Fruit fly (Drosophila melanogaster) whole organism, embryonic: Measurements from ENCODE around the gene shv.

Source experiments
- B-H1 ChIP-seq: fragments of 200-800 bp; sonication (Bioruptor generic); IDR thresholded peaks from 3 replicates; pipeline ENCODE4 v1.3.6; 2022; ENCODE audit warnings: missing biosample characterization, missing genetic modification characterization
- B-H2 ChIP-seq: fragments of 200-800 bp; sonication (Bioruptor generic); optimal IDR thresholded peaks from 2 replicates; lab custom pipeline; 2018; ENCODE audit warnings: missing biosample characterization, mild to moderate bottlenecking, missing genetic modification characterization
- CG10979 ChIP-seq: fragments of 200-800 bp; sonication (Bioruptor generic); optimal IDR thresholded peaks from 2 replicates; lab custom pipeline; 2018; ENCODE audit warnings: missing biosample characterization, mild to moderate bottlenecking, missing genetic modification characterization, moderate library complexity
- CG11695 ChIP-seq: fragments of 200-800 bp; sonication (Bioruptor generic); IDR thresholded peaks from 3 replicates; pipeline ENCODE4 v1.3.6; 2022; ENCODE audit warnings: missing biosample characterization, missing genetic modification characterization
- CG11696 ChIP-seq: fragments of 200-800 bp; sonication (Bioruptor generic); IDR thresholded peaks from 2 replicates; pipeline ENCODE4 v1.3.6; 2022; ENCODE audit warnings: missing biosample characterization, missing genetic modification characterization
- CG12071 ChIP-seq: fragments of 200-800 bp; sonication (Bioruptor generic); optimal IDR thresholded peaks from 3 replicates; lab custom pipeline; 2018; ENCODE audit warnings: missing biosample characterization, mild to moderate bottlenecking, missing genetic modification characterization
- CG12942 ChIP-seq: fragments of 200-800 bp; sonication (Bioruptor generic); optimal IDR thresholded peaks from 3 replicates; lab custom pipeline; 2016; ENCODE audit warnings: missing biosample characterization, missing genetic modification characterization
- CG13775 ChIP-seq: fragments of 200-800 bp; sonication (Bioruptor generic); optimal IDR thresholded peaks from 3 replicates; lab custom pipeline; 2017; ENCODE audit warnings: missing biosample characterization, mild to moderate bottlenecking, missing genetic modification characterization
- CG14965 ChIP-seq: fragments of 200-800 bp; sonication (Bioruptor generic); optimal IDR thresholded peaks from 2 replicates; lab custom pipeline; 2016; ENCODE audit warnings: missing biosample characterization, missing genetic modification characterization, borderline replicate concordance
- CG15011 ChIP-seq: fragments of 200-800 bp; sonication (Bioruptor generic); optimal IDR thresholded peaks from 3 replicates; lab custom pipeline; 2018; ENCODE audit warnings: missing biosample characterization, mild to moderate bottlenecking, missing genetic modification characterization
- CG16863 ChIP-seq: fragments of 200-800 bp; sonication (Bioruptor generic); optimal IDR thresholded peaks from 3 replicates; lab custom pipeline; 2016; ENCODE audit warnings: missing biosample characterization, missing genetic modification characterization
- CG17186 ChIP-seq: fragments of 200-800 bp; sonication (Bioruptor generic); optimal IDR thresholded peaks from 3 replicates; lab custom pipeline; 2017; ENCODE audit warnings: missing biosample characterization, missing genetic modification reagents, missing genetic modification characterization
- CG17912 ChIP-seq: fragments of 200-800 bp; sonication (Bioruptor generic); optimal IDR thresholded peaks from 2 replicates; lab custom pipeline; 2018; ENCODE audit warnings: missing biosample characterization, mild to moderate bottlenecking, missing genetic modification characterization
- CG1792 ChIP-seq: fragments of 200-800 bp; sonication (Bioruptor generic); optimal IDR thresholded peaks from 2 replicates; lab custom pipeline; 2016; ENCODE audit warnings: missing biosample characterization, missing genetic modification characterization
- CG2199 ChIP-seq: fragments of 200-800 bp; sonication (Bioruptor generic); IDR thresholded peaks from 3 replicates; pipeline ENCODE4 v1.3.6; 2022; ENCODE audit warnings: missing biosample characterization, missing genetic modification characterization
- CG32532 ChIP-seq: fragments of 200-800 bp; sonication (Bioruptor generic); IDR thresholded peaks from 2 replicates; pipeline ENCODE4 v1.3.6; 2022; ENCODE audit warnings: missing biosample characterization, missing genetic modification characterization
- CG32767 ChIP-seq: fragments of 200-800 bp; sonication (Bioruptor generic); IDR thresholded peaks from 2 replicates; pipeline ENCODE4 v1.3.6; 2022; ENCODE audit warnings: missing biosample characterization, missing genetic modification characterization
- CG3281 ChIP-seq: fragments of 200-800 bp; sonication (Bioruptor generic); optimal IDR thresholded peaks from 3 replicates; lab custom pipeline; 2017; ENCODE audit warnings: missing biosample characterization, mild to moderate bottlenecking, missing genetic modification characterization
- CG4707 ChIP-seq: fragments of 200-800 bp; sonication (Bioruptor generic); optimal IDR thresholded peaks from 2 replicates; lab custom pipeline; 2018; ENCODE audit warnings: missing biosample characterization, mild to moderate bottlenecking, missing genetic modification characterization, moderate library complexity
- CG4730 ChIP-seq: fragments of 200-800 bp; sonication (Bioruptor generic); IDR thresholded peaks from 2 replicates; pipeline ENCODE4 v1.3.6; 2022; ENCODE audit warnings: missing biosample characterization, missing genetic modification characterization
- CG7786 ChIP-seq: fragments of 200-800 bp; sonication (Bioruptor generic); optimal IDR thresholded peaks from 2 replicates; lab custom pipeline; 2016; ENCODE audit warnings: missing biosample characterization, missing genetic modification characterization
- CG9437 ChIP-seq: fragments of 200-800 bp; sonication (Bioruptor generic); optimal IDR thresholded peaks from 2 replicates; lab custom pipeline; 2018; ENCODE audit warnings: missing biosample characterization, mild to moderate bottlenecking, missing genetic modification characterization
- CG9609 ChIP-seq: fragments of 200-800 bp; sonication (Bioruptor generic); optimal IDR thresholded peaks from 3 replicates; lab custom pipeline; 2016; ENCODE audit warnings: missing biosample characterization, missing genetic modification characterization
- CG9817 ChIP-seq: fragments of 200-800 bp; sonication (Bioruptor generic); optimal IDR thresholded peaks from 2 replicates; lab custom pipeline; 2018; ENCODE audit warnings: missing biosample characterization, mild to moderate bottlenecking, missing genetic modification characterization, moderate library complexity
- CG9876 ChIP-seq: fragments of 200-800 bp; sonication (Bioruptor generic); optimal IDR thresholded peaks from 2 replicates; lab custom pipeline; 2016; ENCODE audit warnings: missing biosample characterization, missing genetic modification characterization
- D ChIP-seq, 2 experiments: fragments of 200-800 bp in 1 of 2; fragments of >200 bp in 1 of 2; sonication (Bioruptor generic) in 1 of 2; optimal IDR thresholded peaks; 2 replicates in 1 of 2; 3 replicates in 1 of 2; lab custom pipeline; 2017; ENCODE audit warnings: mild to moderate bottlenecking in 1 of 2, missing biosample characterization in 1 of 2, missing genetic modification characterization in 1 of 2, missing genetic modification reagents in 1 of 2
- Dref ChIP-seq: fragments of 200-800 bp; sonication (Bioruptor generic); IDR thresholded peaks from 2 replicates; pipeline ENCODE4 v1.3.6; 2022; ENCODE audit warnings: missing biosample characterization, missing genetic modification characterization
- HLH4C ChIP-seq: fragments of 200-800 bp; sonication (Bioruptor generic); IDR thresholded peaks from 3 replicates; pipeline ENCODE4 v1.3.6; 2022; ENCODE audit warnings: missing biosample characterization, missing genetic modification characterization; ENCODE audit not compliant: partially characterized antibody
- Hmx ChIP-seq: fragments of 200-800 bp; sonication (Bioruptor generic); optimal IDR thresholded peaks from 2 replicates; lab custom pipeline; 2016; ENCODE audit warnings: missing biosample characterization, missing genetic modification characterization
- Mes4 ChIP-seq: fragments of 200-800 bp; sonication (Bioruptor generic); optimal IDR thresholded peaks from 2 replicates; lab custom pipeline; 2016; ENCODE audit warnings: missing biosample characterization, missing genetic modification characterization
- NC2α ChIP-seq: fragments of 200-800 bp; sonication (Bioruptor generic); optimal IDR thresholded peaks from 2 replicates; lab custom pipeline; 2016; ENCODE audit warnings: missing biosample characterization, missing genetic modification characterization
- Side ChIP-seq: fragments of 200-800 bp; sonication (Bioruptor generic); optimal IDR thresholded peaks from 2 replicates; lab custom pipeline; 2016; ENCODE audit warnings: missing biosample characterization, missing genetic modification characterization
- Sox100B ChIP-seq: fragments of 200-800 bp; sonication (Bioruptor generic); optimal IDR thresholded peaks from 3 replicates; lab custom pipeline; 2018; ENCODE audit warnings: missing biosample characterization, mild to moderate bottlenecking, missing genetic modification characterization
- Trl ChIP-seq, 3 experiments: fragments of >200 bp in 2 of 3; fragments of 200-800 bp in 1 of 3; sonication (Bioruptor generic) in 1 of 3; optimal IDR thresholded peaks; 2 replicates in 1 of 3; 3 replicates in 2 of 3; lab custom pipeline; 2016 to 2017; ENCODE audit warnings: missing biosample characterization in 1 of 3, missing genetic modification characterization in 1 of 3
- Xbp1 ChIP-seq: fragments of 200-800 bp; sonication (Bioruptor generic); optimal IDR thresholded peaks from 3 replicates; lab custom pipeline; 2016; ENCODE audit warnings: missing biosample characterization, mild to moderate bottlenecking, missing genetic modification characterization
- dan ChIP-seq: fragments of 200-800 bp; sonication (Bioruptor generic); IDR thresholded peaks from 2 replicates; pipeline ENCODE4 v1.3.6; 2022; ENCODE audit warnings: missing biosample characterization, missing genetic modification characterization
- dimm ChIP-seq: fragments of 200-800 bp; sonication (Bioruptor generic); IDR thresholded peaks from 2 replicates; pipeline ENCODE4 v1.3.6; 2022; ENCODE audit warnings: missing biosample characterization, missing genetic modification characterization
- disco-r ChIP-seq: fragments of 200-800 bp; sonication (Bioruptor generic); optimal IDR thresholded peaks from 2 replicates; lab custom pipeline; 2016; ENCODE audit warnings: missing biosample characterization, missing genetic modification characterization
- eyg ChIP-seq: fragments of 200-800 bp; sonication (Bioruptor generic); optimal IDR thresholded peaks from 3 replicates; lab custom pipeline; 2016; ENCODE audit warnings: missing biosample characterization, missing genetic modification characterization
- fru ChIP-seq: fragments of >200 bp; optimal IDR thresholded peaks from 2 replicates; lab custom pipeline; 2017
- gcm ChIP-seq: fragments of 200-800 bp; sonication (Bioruptor generic); optimal IDR thresholded peaks from 2 replicates; lab custom pipeline; 2019; ENCODE audit warnings: missing biosample characterization, mild to moderate bottlenecking, missing genetic modification characterization, moderate library complexity
- gt ChIP-seq: fragments of 200-800 bp; sonication (Bioruptor generic); IDR thresholded peaks from 2 replicates; pipeline ENCODE4 v1.3.6; 2022; ENCODE audit warnings: missing biosample characterization, missing genetic modification characterization
- jumu ChIP-seq: fragments of 200-800 bp; sonication (Bioruptor generic); optimal IDR thresholded peaks from 3 replicates; lab custom pipeline; 2016; ENCODE audit warnings: missing biosample characterization, missing genetic modification characterization
- kah ChIP-seq: fragments of 200-800 bp; sonication (Bioruptor generic); optimal IDR thresholded peaks from 2 replicates; lab custom pipeline; 2018; ENCODE audit warnings: missing biosample characterization, mild to moderate bottlenecking, missing genetic modification characterization
- nerfin-1 ChIP-seq: fragments of 200-800 bp; sonication (Bioruptor generic); optimal IDR thresholded peaks from 3 replicates; lab custom pipeline; 2019; ENCODE audit warnings: missing biosample characterization, mild to moderate bottlenecking, missing genetic modification characterization, moderate library complexity
- nmo ChIP-seq: fragments of 200-800 bp; sonication (Bioruptor generic); optimal IDR thresholded peaks from 2 replicates; lab custom pipeline; 2018; ENCODE audit warnings: missing biosample characterization, mild to moderate bottlenecking, missing genetic modification characterization, moderate library complexity
- row ChIP-seq: fragments of 200-800 bp; sonication (Bioruptor generic); IDR thresholded peaks from 3 replicates; pipeline ENCODE4 v1.3.6; 2022; ENCODE audit warnings: missing biosample characterization, missing genetic modification characterization
- shn ChIP-seq: fragments of 200-800 bp; sonication (Bioruptor generic); optimal IDR thresholded peaks from 3 replicates; lab custom pipeline; 2016; ENCODE audit warnings: missing biosample characterization, missing genetic modification characterization
- unc-4 ChIP-seq: fragments of 200-800 bp; sonication (Bioruptor generic); IDR thresholded peaks from 2 replicates; pipeline ENCODE4 v1.3.6; 2022; ENCODE audit warnings: missing biosample characterization, missing genetic modification characterization; ENCODE audit not compliant: partially characterized antibody
- wor ChIP-seq: fragments of 200-800 bp; sonication (Bioruptor generic); IDR thresholded peaks from 2 replicates; pipeline ENCODE4 v1.3.6; 2022; ENCODE audit warnings: missing biosample characterization, missing genetic modification characterization
- z ChIP-seq: fragments of 200-800 bp; sonication (Bioruptor generic); IDR thresholded peaks from 3 replicates; pipeline ENCODE4 v1.3.6; 2022; ENCODE audit warnings: missing biosample characterization, missing genetic modification characterization

Gene shv

dm6 chr2L:472073-472590, 19.2 kb downstream of the shv start, which contains the start of gene CG4297 (continued):
- TF ChIP-seq CG32532 (GFP tag; lab: Robert Waterston, UW) (no peak), z (GFP tag; lab: Robert Waterston, UW) (no peak), CG4730 (GFP tag; lab: Robert Waterston, UW) (no peak), dimm (GFP tag; lab: Robert Waterston, UW) (no peak), CG4707 (peak; percentile 86), CG17186 (peak; percentile 83), CG1792 (GFP tag; lab: Kevin White, UChicago) (peak; percentile 92), dan (no peak), HLH4C (GFP tag; lab: Robert Waterston, UW) (no peak), CG12942 (GFP tag; lab: Kevin White, UChicago) (peak; percentile 87), jumu (GFP tag; lab: Kevin White, UChicago) (peak; percentile 92), Sox100B (GFP tag; lab: Kevin White, UChicago) (peak; percentile 91), Hmx (peak; percentile 38), gt (GFP tag; lab: Robert Waterston, UW) (no peak), CG3281 (GFP tag; lab: Kevin White, UChicago) (peak; percentile 95), Dref (GFP tag; lab: Robert Waterston, UW) (no peak), unc-4 (no peak), CG11695 (no peak), CG13775 (GFP tag; lab: Kevin White, UChicago) (peak; percentile 90), B-H1 (GFP tag; lab: Robert Waterston, UW) (no peak), row (GFP tag; lab: Robert Waterston, UW) (no peak), shn (GFP tag; lab: Kevin White, UChicago) (peak; percentile 89), CG14965 (GFP tag; lab: Kevin White, UChicago) (peak; percentile 77), kah (GFP tag; lab: Kevin White, UChicago) (peak; percentile 100), CG12071 (GFP tag; lab: Kevin White, UChicago) (peak; percentile 94), D (optimal IDR thresholded peaks at IDR 0.05; lab: Kevin White, UChicago) (no peak), D (GFP tag; optimal IDR thresholded peaks at IDR 0.05; lab: Kevin White, UChicago) (peak; percentile 90), fru (lab: Kevin White, UChicago) (no peak), CG2199 (no peak), CG15011 (GFP tag; lab: Kevin White, UChicago) (peak; percentile 86), CG11696 (GFP tag; lab: Robert Waterston, UW) (no peak), nerfin-1 (tag; lab: Kevin White, UChicago) (peak; percentile 89), CG16863 (GFP tag; lab: Kevin White, UChicago) (peak; percentile 92), Mes4 (GFP tag; lab: Kevin White, UChicago) (peak; percentile 85), CG32767 (GFP tag; lab: Robert Waterston, UW) (no peak), NC2α (GFP tag; lab: Kevin White, UChicago) (peak; percentile 88), CG9876 (peak; percentile 88), CG17912 (GFP tag; lab: Kevin White, UChicago) (peak; percentile 10), CG10979 (tag; lab: Kevin White, UChicago) (peak; percentile 90), CG9437 (GFP tag; lab: Kevin White, UChicago) (peak; percentile 94), nmo (GFP tag; lab: Kevin White, UChicago) (peak; percentile 92), disco-r (GFP tag; lab: Kevin White, UChicago) (peak; percentile 94), Side (GFP tag; lab: Kevin White, UChicago) (peak; percentile 94), CG9609 (GFP tag; lab: Kevin White, UChicago) (peak; percentile 94), Xbp1 (GFP tag; lab: Kevin White, UChicago) (peak; percentile 94), eyg (GFP tag; lab: Kevin White, UChicago) (peak; percentile 91), gcm (GFP tag; lab: Kevin White, UChicago) (peak; percentile 89), CG9817 (tag; lab: Kevin White, UChicago) (peak; percentile 89), wor (no peak), Trl (optimal IDR thresholded peaks at IDR 0.05; lab: Kevin White, UChicago) (peak; percentile 78 to 94), Trl (GFP tag; optimal IDR thresholded peaks at IDR 0.05; lab: Kevin White, UChicago) (peak; percentile 96), B-H2 (GFP tag; lab: Kevin White, UChicago) (peak; percentile 79), CG7786 (GFP tag; lab: Kevin White, UChicago) (peak; percentile 93)
